Fruit fly (Drosophila melanogaster) whole organism, wandering third instar larva: ENCODE results near the gene CG11333.
A peak's percentile ranks its signal among the peaks of the same experiment; 100 is the strongest.

Experiments
- Abd-B ChIP-seq: fragments of >200 bp; optimal IDR thresholded peaks from 2 replicates; lab custom pipeline; 2017; ENCODE audit warnings: missing biosample characterization, missing genetic modification characterization
- CG32264 ChIP-seq: fragments of 200-800 bp; sonication (Bioruptor generic); optimal IDR thresholded peaks from 2 replicates; lab custom pipeline; 2016; ENCODE audit warnings: missing biosample characterization, missing genetic modification characterization
- CG9705 ChIP-seq: fragments of 200-800 bp; sonication (Bioruptor generic); optimal IDR thresholded peaks from 2 replicates; lab custom pipeline; 2018; ENCODE audit warnings: missing biosample characterization, mild to moderate bottlenecking, missing genetic modification characterization
- CrebA ChIP-seq: fragments of 200-800 bp; sonication (Bioruptor generic); optimal IDR thresholded peaks from 2 replicates; lab custom pipeline; 2016; ENCODE audit warnings: missing biosample characterization, mild to moderate bottlenecking, missing genetic modification characterization, borderline replicate concordance
- Dfd ChIP-seq: fragments of >200 bp; optimal IDR thresholded peaks from 2 replicates; lab custom pipeline; 2017; ENCODE audit warnings: missing biosample characterization, missing genetic modification characterization
- Dif ChIP-seq: fragments of 200-275, 200-300 bp; sonication (Bioruptor generic); optimal IDR thresholded peaks from 2 replicates; lab custom pipeline; 2018; ENCODE audit warnings: missing biosample characterization, missing genetic modification characterization; ENCODE audit not compliant: partially characterized antibody
- GATAd ChIP-seq: sonication (Bioruptor generic); optimal IDR thresholded peaks from 2 replicates; lab custom pipeline; 2016; ENCODE audit warnings: missing biosample characterization, missing genetic modification characterization
- HLH106 ChIP-seq: fragments of 200-800 bp; optimal IDR thresholded peaks from 3 replicates; lab custom pipeline; 2019; ENCODE audit warnings: missing biosample characterization, mild to moderate bottlenecking, missing genetic modification characterization, moderate library complexity
- Hnf4 ChIP-seq: fragments of 200-800 bp; sonication (Bioruptor generic); optimal IDR thresholded peaks from 2 replicates; lab custom pipeline; 2016; ENCODE audit warnings: missing biosample characterization, mild to moderate bottlenecking, missing genetic modification characterization
- Mio ChIP-seq: sonication (Bioruptor generic); optimal IDR thresholded peaks from 2 replicates; lab custom pipeline; 2016; ENCODE audit warnings: missing biosample characterization, missing genetic modification characterization
- N ChIP-seq: fragments of >200 bp; optimal IDR thresholded peaks from 2 replicates; lab custom pipeline; 2018; ENCODE audit warnings: missing biosample characterization, missing external identifiers, missing genetic modification characterization
- OdsH ChIP-seq: fragments of 200-800 bp; sonication (Bioruptor generic); optimal IDR thresholded peaks from 2 replicates; lab custom pipeline; 2016; ENCODE audit warnings: missing biosample characterization, mild to moderate bottlenecking, missing genetic modification characterization
- Rel ChIP-seq, 2 experiments: fragments of 200-800 bp; sonication (Bioruptor generic) in 1 of 2; optimal IDR thresholded peaks; 2 replicates in 1 of 2; 3 replicates in 1 of 2; lab custom pipeline; 2016 to 2019; ENCODE audit warnings: mild to moderate bottlenecking in 2 of 2, missing biosample characterization in 2 of 2, missing genetic modification characterization in 2 of 2, moderate library complexity in 1 of 2
- Sp1 ChIP-seq: fragments of 200-800 bp; sonication (Bioruptor generic); optimal IDR thresholded peaks from 3 replicates; lab custom pipeline; 2019; ENCODE audit warnings: missing biosample characterization, mild to moderate bottlenecking, missing genetic modification characterization, moderate library complexity
- Vsx2 ChIP-seq: fragments of 200-300, 225-300 bp; sonication (Bioruptor generic); optimal IDR thresholded peaks from 2 replicates; lab custom pipeline; 2018; ENCODE audit warnings: missing biosample characterization, missing genetic modification characterization; ENCODE audit not compliant: partially characterized antibody
- dmrt93B ChIP-seq: fragments of 200-800 bp; sonication (Bioruptor generic); optimal IDR thresholded peaks from 2 replicates; lab custom pipeline; 2018; ENCODE audit warnings: missing biosample characterization, mild to moderate bottlenecking, missing genetic modification characterization
- dsf ChIP-seq: sonication (Bioruptor generic); optimal IDR thresholded peaks from 2 replicates; lab custom pipeline; 2016; ENCODE audit warnings: missing biosample characterization, missing genetic modification characterization, borderline replicate concordance
- ey ChIP-seq: fragments of 200-800 bp; sonication (Bioruptor generic); optimal IDR thresholded peaks from 2 replicates; lab custom pipeline; 2016; ENCODE audit warnings: missing biosample characterization, missing genetic modification characterization
- foxo ChIP-seq, 2 experiments: fragments of 200-800 bp; sonication (Bioruptor generic); optimal IDR thresholded peaks; 2 replicates in 1 of 2; 3 replicates in 1 of 2; lab custom pipeline; 2016 to 2017; ENCODE audit warnings: missing biosample characterization in 2 of 2, missing genetic modification characterization in 2 of 2
- fru ChIP-seq: fragments of 200-800 bp; sonication (Bioruptor generic); optimal IDR thresholded peaks from 3 replicates; lab custom pipeline; 2016; ENCODE audit warnings: missing biosample characterization, mild to moderate bottlenecking, missing genetic modification characterization
- h ChIP-seq: fragments of 200-800 bp; sonication (Bioruptor generic); optimal IDR thresholded peaks from 3 replicates; lab custom pipeline; 2016; ENCODE audit warnings: missing biosample characterization, mild to moderate bottlenecking, missing genetic modification characterization
- jim ChIP-seq: fragments of 175-275, 200-325 bp; sonication (Bioruptor generic); optimal IDR thresholded peaks from 2 replicates; lab custom pipeline; 2016; ENCODE audit warnings: missing biosample characterization, mild to moderate bottlenecking, missing genetic modification characterization
- lola ChIP-seq: fragments of >200 bp; optimal IDR thresholded peaks from 2 replicates; lab custom pipeline; 2017; ENCODE audit warnings: missing biosample characterization, missing genetic modification characterization
- pan ChIP-seq: fragments of >200 bp; optimal IDR thresholded peaks from 2 replicates; lab custom pipeline; 2017
- psq ChIP-seq: fragments of 200-800 bp; sonication (Bioruptor generic); optimal IDR thresholded peaks from 3 replicates; lab custom pipeline; 2017; ENCODE audit warnings: missing biosample characterization, mild to moderate bottlenecking, missing genetic modification characterization, moderate library complexity
- rgr ChIP-seq: fragments of 200-800 bp; sonication (Bioruptor generic); optimal IDR thresholded peaks from 3 replicates; lab custom pipeline; 2016; ENCODE audit warnings: missing biosample characterization, mild to moderate bottlenecking, missing genetic modification characterization
- tai ChIP-seq: sonication (Bioruptor generic); optimal IDR thresholded peaks from 2 replicates; lab custom pipeline; 2016; ENCODE audit warnings: missing biosample characterization, missing genetic modification characterization
- usp ChIP-seq: fragments of >200 bp; optimal IDR thresholded peaks from 2 replicates; lab custom pipeline; 2017; ENCODE audit warnings: missing biosample characterization, missing genetic modification characterization
- woc ChIP-seq: sonication (Bioruptor generic); optimal IDR thresholded peaks from 2 replicates; lab custom pipeline; 2016; ENCODE audit warnings: missing biosample characterization, mild to moderate bottlenecking, missing genetic modification characterization

Gene CG11333

DNA sequence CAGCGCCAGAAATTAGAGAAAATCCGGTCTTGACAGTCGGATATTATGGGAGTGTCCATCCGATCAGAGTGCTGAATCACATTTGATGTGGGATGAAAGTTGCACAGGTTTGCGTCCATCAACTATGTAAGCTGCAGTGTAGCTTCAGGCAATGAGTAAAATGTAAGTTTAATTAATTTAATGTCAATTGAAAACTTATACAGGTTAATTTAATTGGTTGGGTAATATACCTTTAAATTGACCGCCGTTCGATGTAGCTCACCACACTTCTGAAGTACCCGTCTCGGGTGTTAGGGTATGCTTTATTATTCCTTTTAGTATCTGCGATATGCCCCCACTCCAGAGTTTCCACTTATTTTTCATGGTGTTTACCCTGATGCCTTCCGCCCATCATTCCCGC, 38.7 kb upstream of the CG11333 start:
- TF ChIP-seq foxo (GFP tag; optimal IDR thresholded peaks at IDR 0.05; lab: Kevin White, UChicago) (peak in 1 of 2 experiments; percentile 3), HLH106 (tag; lab: Kevin White, UChicago) (peak; percentile 6), rgr (GFP tag; lab: Kevin White, UChicago) (peak; percentile 24), fru (peak; percentile 15), ey (GFP tag; lab: Kevin White, UChicago) (peak; percentile 14), Dfd (no peak), h (GFP tag; lab: Kevin White, UChicago) (peak; percentile 34), lola (GFP tag; lab: Kevin White, UChicago) (no peak), OdsH (GFP tag; lab: Kevin White, UChicago) (peak; percentile 9)

dm6 chr3R:31435619-31436018, 27.5 kb upstream of the CG11333 start:
- TF ChIP-seq foxo (GFP tag; optimal IDR thresholded peaks at IDR 0.05; lab: Kevin White, UChicago) (no peak), N (no peak), Rel (GFP tag; optimal IDR thresholded peaks at IDR 0.05; lab: Kevin White, UChicago) (no peak), Rel (tag; optimal IDR thresholded peaks at IDR 0.05; lab: Kevin White, UChicago) (peak; percentile 23), CrebA (peak; percentile 11)
- TF ChIP-seq, all 38 proteins: peak for 2

dm6 chr3R:31437420-31438058, 25.6 kb upstream of the CG11333 start:
- TF ChIP-seq pan: no peak
- no peak for TF ChIP-seq usp (GFP tag; lab: Kevin White, UChicago)
- TF ChIP-seq OdsH (GFP tag; lab: Kevin White, UChicago): no peak
- no peak for TF ChIP-seq Dfd
- peak; percentile 35 for TF ChIP-seq CrebA
- peak; percentile 28 for TF ChIP-seq ey (GFP tag; lab: Kevin White, UChicago)
- no peak for TF ChIP-seq Vsx2 (GFP tag; lab: Kevin White, UChicago)
- no peak for TF ChIP-seq CG32264 (GFP tag; lab: Kevin White, UChicago)
- TF ChIP-seq psq (GFP tag; lab: Kevin White, UChicago): no peak
- TF ChIP-seq h (GFP tag; lab: Kevin White, UChicago): peak; percentile 28
- no peak for TF ChIP-seq rgr (GFP tag; lab: Kevin White, UChicago)
- no peak for TF ChIP-seq dsf

DNA sequence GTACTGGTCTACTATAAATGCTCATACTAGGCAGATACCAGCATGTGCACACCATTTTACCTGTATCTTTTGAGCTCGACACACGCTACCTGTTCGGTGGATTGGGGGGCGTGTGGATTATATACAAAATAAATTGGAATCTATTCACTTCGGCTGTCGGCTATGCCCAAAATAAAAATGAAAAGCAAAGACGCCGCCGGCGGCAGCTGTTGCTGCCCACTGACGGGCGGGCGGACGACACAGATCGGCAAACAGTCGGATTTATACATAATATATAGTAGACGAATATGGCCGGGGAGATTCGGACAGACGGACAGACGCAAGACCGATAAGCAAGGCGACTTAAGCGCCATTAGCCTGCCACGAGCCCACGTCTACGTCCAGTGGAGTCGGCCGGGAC, 24.2 kb upstream of the CG11333 start:
- TF ChIP-seq CG32264 (GFP tag; lab: Kevin White, UChicago) (no peak), ey (GFP tag; lab: Kevin White, UChicago) (no peak), Rel (GFP tag; optimal IDR thresholded peaks at IDR 0.05; lab: Kevin White, UChicago) (no peak), Rel (tag; optimal IDR thresholded peaks at IDR 0.05; lab: Kevin White, UChicago) (peak; percentile 4), psq (GFP tag; lab: Kevin White, UChicago) (no peak), CrebA (no peak), Sp1 (GFP tag; lab: Kevin White, UChicago) (no peak), dmrt93B (GFP tag; lab: Kevin White, UChicago) (no peak), Hnf4 (GFP tag; lab: Kevin White, UChicago) (no peak), Abd-B (no peak)

DNA sequence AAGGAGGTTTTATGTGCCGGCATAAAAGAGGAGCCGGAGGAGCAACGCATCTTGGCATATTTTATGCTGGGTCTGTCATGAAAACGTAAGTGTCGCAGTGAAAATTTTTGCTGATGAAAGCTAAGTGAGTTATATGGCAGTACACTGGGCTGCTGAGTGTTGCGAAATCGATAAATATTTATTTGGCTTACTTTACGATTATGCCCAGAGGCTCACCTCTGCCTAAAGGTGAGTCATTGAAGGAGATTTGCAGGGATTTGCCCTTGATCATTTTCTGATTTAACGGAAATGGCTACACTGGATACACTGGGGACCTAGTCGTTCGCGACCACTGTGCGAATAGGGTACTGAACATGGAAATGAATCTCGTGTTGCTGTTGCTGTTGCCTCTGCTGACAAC, 23.1 kb upstream of the CG11333 start:
- TF ChIP-seq Vsx2 (GFP tag; lab: Kevin White, UChicago) (no peak), Sp1 (GFP tag; lab: Kevin White, UChicago) (no peak), woc (GFP tag; lab: Kevin White, UChicago) (no peak), foxo (GFP tag; optimal IDR thresholded peaks at IDR 0.05; lab: Kevin White, UChicago) (no peak), N (no peak), h (GFP tag; lab: Kevin White, UChicago) (no peak), pan (no peak), Mio (GFP tag; lab: Kevin White, UChicago) (no peak), Rel (GFP tag; optimal IDR thresholded peaks at IDR 0.05; lab: Kevin White, UChicago) (no peak), Rel (tag; optimal IDR thresholded peaks at IDR 0.05; lab: Kevin White, UChicago) (no peak), lola (GFP tag; lab: Kevin White, UChicago) (no peak), tai (GFP tag; lab: Kevin White, UChicago) (no peak), CG9705 (no peak), GATAd (no peak), Dif (no peak), CG32264 (GFP tag; lab: Kevin White, UChicago) (no peak), jim (GFP tag; lab: Kevin White, UChicago) (no peak), rgr (GFP tag; lab: Kevin White, UChicago) (no peak), Abd-B (no peak)
